Worm (Caenorhabditis elegans) whole organism, L4 larva: ENCODE data around the gene cht-4.

ENCODE experiments used
- F10B5.3 ChIP-seq: sonication (generic microtip); optimal IDR thresholded peaks from 2 replicates; lab custom pipeline; 2016; ENCODE audit warnings: mild to moderate bottlenecking, missing genetic modification characterization, missing compliant biosample characterization
- F26F4.8 ChIP-seq: fragments of 200-800 bp; sonication (Bioruptor generic); conservative IDR thresholded peaks from 2 replicates; pipeline ENCODE4 v1.3.6; 2022; ENCODE audit warnings: missing genetic modification characterization, missing compliant biosample characterization
- F37D6.2 ChIP-seq: sonication (generic microtip); optimal IDR thresholded peaks from 2 replicates; lab custom pipeline; 2016; ENCODE audit warnings: mild to moderate bottlenecking, missing genetic modification characterization, missing compliant biosample characterization
- T26A8.4 ChIP-seq: fragments of 200-800 bp; sonication (Bioruptor generic); IDR thresholded peaks from 2 replicates; pipeline ENCODE4 v1.3.6; 2022; ENCODE audit warnings: missing genetic modification characterization, missing compliant biosample characterization
- Y105C5A.15 ChIP-seq: fragments of 200-800 bp; sonication (Bioruptor generic); IDR thresholded peaks from 2 replicates; pipeline ENCODE4 v1.3.6; 2022; ENCODE audit warnings: missing genetic modification characterization, missing compliant biosample characterization
- Y5F2A.4 ChIP-seq: fragments of 200-800 bp; sonication (Bioruptor generic); optimal IDR thresholded peaks from 2 replicates; lab custom pipeline; 2018; ENCODE audit warnings: mild to moderate bottlenecking, missing genetic modification characterization, missing compliant biosample characterization
- Y75B8A.6 ChIP-seq: fragments of 200-800 bp; sonication (Bioruptor generic); IDR thresholded peaks from 2 replicates; pipeline ENCODE4 v1.3.6; 2022; ENCODE audit warnings: missing genetic modification reagents, missing genetic modification characterization, missing compliant biosample characterization
- aha-1 ChIP-seq: fragments of 150-350 bp; peaks from one replicate; lab custom pipeline; 2014; ENCODE audit warnings: missing biosample characterization, missing genetic modification characterization
- aly-2 ChIP-seq: sonication (generic microtip); optimal IDR thresholded peaks from 2 replicates; lab custom pipeline; 2018; ENCODE audit warnings: missing biosample characterization, missing genetic modification characterization
- arid-1 ChIP-seq: fragments of 200-800 bp; sonication (Bioruptor generic); conservative IDR thresholded peaks from 2 replicates; pipeline ENCODE4 v1.3.6; 2022; ENCODE audit warnings: missing genetic modification reagents, missing genetic modification characterization, missing compliant biosample characterization
- ceh-32 ChIP-seq: sonication (generic microtip); optimal IDR thresholded peaks from 2 replicates; lab custom pipeline; 2016; ENCODE audit warnings: mild to moderate bottlenecking, missing genetic modification characterization, missing compliant biosample characterization; ENCODE audit not compliant: poor library complexity
- ces-1 ChIP-seq: fragments of 150-350 bp; sonication (generic microtip); optimal IDR thresholded peaks from 4 replicates; lab custom pipeline; 2014; ENCODE audit warnings: missing biosample characterization, missing genetic modification reagents, missing genetic modification characterization
- cey-2 ChIP-seq: sonication (generic microtip); optimal IDR thresholded peaks from 3 replicates; lab custom pipeline; 2017; ENCODE audit warnings: missing genetic modification characterization, mild to moderate bottlenecking, missing compliant biosample characterization, antibody characterized with exemption, borderline replicate concordance; ENCODE audit not compliant: insufficient read depth
- ctbp-1 ChIP-seq: fragments of 200-800 bp; sonication (Bioruptor generic); IDR thresholded peaks from 2 replicates; pipeline ENCODE4 v1.3.6; 2022; ENCODE audit warnings: missing genetic modification reagents, missing genetic modification characterization, missing compliant biosample characterization
- daf-16 ChIP-seq, 3 experiments: sonication (generic microtip); optimal IDR thresholded peaks; 2 replicates each; lab custom pipeline; 2016 to 2017; ENCODE audit warnings: missing genetic modification characterization in 3 of 3, missing genetic modification reagents in 3 of 3, mild to moderate bottlenecking in 2 of 3, missing compliant biosample characterization in 2 of 3, missing biosample characterization in 1 of 3, moderate library complexity in 1 of 3
- dmd-6 ChIP-seq: fragments of 200-800 bp; sonication (Bioruptor generic); IDR thresholded peaks from 2 replicates; pipeline ENCODE4 v1.3.6; 2022; ENCODE audit warnings: missing genetic modification reagents, missing genetic modification characterization, missing compliant biosample characterization
- dve-1 ChIP-seq: sonication (generic microtip); optimal IDR thresholded peaks from 2 replicates; lab custom pipeline; 2017; ENCODE audit warnings: antibody characterized with exemption, mild to moderate bottlenecking, missing genetic modification characterization, missing compliant biosample characterization; ENCODE audit not compliant: insufficient read depth
- egl-27 ChIP-seq: sonication (generic microtip); optimal IDR thresholded peaks from 3 replicates; lab custom pipeline; 2017; ENCODE audit warnings: missing biosample characterization, missing genetic modification reagents, missing genetic modification characterization
- fkh-10 ChIP-seq: fragments of 150-350 bp; optimal IDR thresholded peaks from 2 replicates; lab custom pipeline; 2014; ENCODE audit warnings: missing biosample characterization, missing genetic modification reagents, missing genetic modification characterization
- hlh-11 ChIP-seq: fragments of 200-800 bp; sonication (Bioruptor generic); optimal IDR thresholded peaks from 2 replicates; lab custom pipeline; 2018; ENCODE audit warnings: mild to moderate bottlenecking, missing genetic modification characterization, missing compliant biosample characterization
- hlh-30 ChIP-seq: sonication (generic microtip); optimal IDR thresholded peaks from 2 replicates; lab custom pipeline; 2017; ENCODE audit warnings: antibody characterized with exemption, mild to moderate bottlenecking, missing genetic modification characterization, missing compliant biosample characterization; ENCODE audit not compliant: insufficient read depth
- lin-1 ChIP-seq: fragments of 200-800 bp; sonication (Bioruptor generic); IDR thresholded peaks from 2 replicates; pipeline ENCODE4 v1.3.6; 2022; ENCODE audit warnings: missing genetic modification reagents, missing genetic modification characterization, missing compliant biosample characterization
- lin-38 ChIP-seq: fragments of 200-800 bp; sonication (Bioruptor generic); IDR thresholded peaks from 2 replicates; pipeline ENCODE4 v1.3.6; 2022; ENCODE audit warnings: missing genetic modification reagents, missing genetic modification characterization, missing compliant biosample characterization
- lir-3 ChIP-seq: sonication (generic microtip); optimal IDR thresholded peaks from 2 replicates; lab custom pipeline; 2016; ENCODE audit warnings: mild to moderate bottlenecking, missing genetic modification characterization, missing compliant biosample characterization
- madf-5 ChIP-seq, 2 experiments: fragments of 200-800 bp; sonication (Bioruptor generic); IDR thresholded peaks; 2 replicates each; pipeline ENCODE4 v1.3.6; 2022; ENCODE audit warnings: missing compliant biosample characterization in 2 of 2, missing genetic modification characterization in 2 of 2
- mdl-1 ChIP-seq, 2 experiments: fragments of 150-350 bp in 1 of 2; sonication (generic microtip) in 1 of 2; optimal IDR thresholded peaks; 2 replicates each; lab custom pipeline; 2014 to 2017; ENCODE audit warnings: missing biosample characterization in 2 of 2, missing genetic modification characterization in 2 of 2
- mdt-29 ChIP-seq: fragments of 200-800 bp; sonication (Bioruptor generic); IDR thresholded peaks from 2 replicates; pipeline ENCODE4 v1.3.6; 2022; ENCODE audit warnings: missing genetic modification reagents, missing genetic modification characterization, missing compliant biosample characterization
- mes-2 ChIP-seq: sonication (generic microtip); optimal IDR thresholded peaks from 2 replicates; lab custom pipeline; 2016; ENCODE audit warnings: missing genotype, mild to moderate bottlenecking, missing genetic modification characterization, missing compliant biosample characterization; ENCODE audit not compliant: poor library complexity, severe bottlenecking
- mxl-3 ChIP-seq: fragments of 200-800 bp; sonication (Bioruptor generic); optimal IDR thresholded peaks from 2 replicates; lab custom pipeline; 2018; ENCODE audit warnings: mild to moderate bottlenecking, missing genetic modification characterization, missing compliant biosample characterization
- nhr-10 ChIP-seq: fragments of 150-350 bp; optimal IDR thresholded peaks from 2 replicates; lab custom pipeline; 2014; ENCODE audit warnings: missing biosample characterization, missing genetic modification characterization
- nhr-102 ChIP-seq: sonication (generic microtip); optimal IDR thresholded peaks from 2 replicates; lab custom pipeline; 2016; ENCODE audit warnings: mild to moderate bottlenecking, missing genetic modification characterization, moderate library complexity, missing compliant biosample characterization
- nhr-11 ChIP-seq: fragments of 150-350 bp; optimal IDR thresholded peaks from 2 replicates; lab custom pipeline; 2014; ENCODE audit warnings: missing biosample characterization, missing genetic modification characterization
- nhr-237 ChIP-seq: sonication (generic microtip); optimal IDR thresholded peaks from 2 replicates; lab custom pipeline; 2017; ENCODE audit warnings: missing biosample characterization, missing genetic modification characterization
- nhr-25 ChIP-seq: sonication (generic microtip); optimal IDR thresholded peaks from 2 replicates; lab custom pipeline; 2017; ENCODE audit warnings: missing genetic modification characterization, mild to moderate bottlenecking, missing compliant biosample characterization, antibody characterized with exemption, moderate library complexity, borderline replicate concordance; ENCODE audit not compliant: insufficient read depth
- nhr-28 ChIP-seq: fragments of 150-350 bp; optimal IDR thresholded peaks from 2 replicates; lab custom pipeline; 2014; ENCODE audit warnings: missing biosample characterization, missing genetic modification characterization
- nhr-76 ChIP-seq: fragments of 150-350 bp; optimal IDR thresholded peaks from 2 replicates; lab custom pipeline; 2014; ENCODE audit warnings: missing biosample characterization, missing genetic modification characterization
- php-3 ChIP-seq: fragments of 200-800 bp; sonication (Bioruptor generic); IDR thresholded peaks from 2 replicates; pipeline ENCODE4 v1.3.6; 2022; ENCODE audit warnings: missing genetic modification reagents, missing genetic modification characterization, missing compliant biosample characterization
- rbr-2 ChIP-seq: sonication (generic microtip); optimal IDR thresholded peaks from 2 replicates; lab custom pipeline; 2016; ENCODE audit warnings: missing genotype, missing genetic modification characterization, missing compliant biosample characterization
- snpc-1.2 ChIP-seq: fragments of 200-800 bp; sonication (Bioruptor generic); IDR thresholded peaks from 2 replicates; pipeline ENCODE4 v1.3.6; 2022; ENCODE audit warnings: missing genetic modification reagents, missing genetic modification characterization, missing compliant biosample characterization
- snpc-4 ChIP-seq: fragments of 150-350 bp; optimal IDR thresholded peaks from 2 replicates; lab custom pipeline; 2014; ENCODE audit warnings: missing biosample characterization, missing genetic modification characterization
- spr-3 ChIP-seq: fragments of 200-800 bp; sonication (Bioruptor generic); optimal IDR thresholded peaks from 2 replicates; lab custom pipeline; 2018; ENCODE audit warnings: mild to moderate bottlenecking, missing genetic modification characterization, missing compliant biosample characterization
- tag-97 ChIP-seq: fragments of 200-800 bp; sonication (Bioruptor generic); IDR thresholded peaks from 2 replicates; pipeline ENCODE4 v1.3.6; 2022; ENCODE audit warnings: missing genetic modification characterization, missing compliant biosample characterization
- zfp-2 ChIP-seq: sonication (generic microtip); optimal IDR thresholded peaks from 2 replicates; lab custom pipeline; 2016; ENCODE audit warnings: mild to moderate bottlenecking, missing genetic modification characterization, missing compliant biosample characterization
- zfp-3 ChIP-seq: fragments of 200-800 bp; sonication (Bioruptor generic); conservative IDR thresholded peaks from 2 replicates; pipeline ENCODE4 v1.3.6; 2022; ENCODE audit warnings: missing genetic modification reagents, missing genetic modification characterization, missing compliant biosample characterization
- zip-2 ChIP-seq: fragments of 150-350 bp; optimal IDR thresholded peaks from 2 replicates; lab custom pipeline; 2014; ENCODE audit warnings: missing biosample characterization, missing genetic modification characterization

Gene cht-4

ce11 chrIII:1689927-1690326 is 32.6 kb upstream of the cht-4 start, which contains the start of gene Y22D7AR.14:
TSS of gene Y22D7AR.14 (minus strand) at chrIII:1690027.
- TF ChIP-seq rbr-2 (tag; lab: Kevin White, UChicago) (no peak), nhr-76 (no peak), arid-1 (no peak), F10B5.3 (tag; lab: Kevin White, UChicago) (no peak), lin-38 (GFP tag; lab: Robert Waterston, UW) (no peak), lin-1 (GFP tag; lab: Robert Waterston, UW) (no peak), cey-2 (tag; lab: Kevin White, UChicago) (no peak), madf-5 (GFP tag; IDR thresholded peaks at IDR 0.05; lab: Robert Waterston, UW) (no peak), mes-2 (tag; lab: Kevin White, UChicago) (no peak), snpc-1.2 (GFP tag; lab: Robert Waterston, UW) (no peak), zip-2 (tag; lab: Kevin White, UChicago) (no peak), nhr-10 (tag; lab: Kevin White, UChicago) (no peak)

ce11 chrIII:1687999-1688398 is 30.7 kb upstream of the cht-4 start, which contains the start of gene Y22D7AR.7:
TSS of gene Y22D7AR.7 (minus strand) at chrIII:1688099.
- TF ChIP-seq aly-2 = no peak
- TF ChIP-seq nhr-102 (tag; lab: Kevin White, UChicago) = no peak
- TF ChIP-seq zfp-3 (GFP tag; lab: Robert Waterston, UW) = no peak
- no peak for TF ChIP-seq nhr-28 (tag; lab: Kevin White, UChicago)
- no peak for TF ChIP-seq Y5F2A.4 (GFP tag; lab: Kevin White, UChicago)
- TF ChIP-seq Y105C5A.15 (GFP tag; lab: Robert Waterston, UW) = no peak
- TF ChIP-seq rbr-2 (tag; lab: Kevin White, UChicago) = no peak
- no peak for TF ChIP-seq spr-3 (GFP tag; lab: Kevin White, UChicago)
- TF ChIP-seq nhr-11 (tag; lab: Kevin White, UChicago) = no peak
- no peak for TF ChIP-seq ctbp-1 (GFP tag; lab: Robert Waterston, UW)
- TF ChIP-seq F26F4.8 (GFP tag; lab: Robert Waterston, UW) = no peak
- no peak for TF ChIP-seq tag-97 (GFP tag; lab: Robert Waterston, UW)
- TF ChIP-seq F37D6.2 = no peak
- no peak for TF ChIP-seq php-3
- TF ChIP-seq lir-3 (tag; lab: Kevin White, UChicago) = no peak

- TF ChIP-seq ceh-32 (tag; lab: Kevin White, UChicago) (no peak), mxl-3 (GFP tag; lab: Kevin White, UChicago) (peak; percentile 95), snpc-4 (tag; lab: Kevin White, UChicago) (no peak), Y75B8A.6 (GFP tag; lab: Robert Waterston, UW) (no peak), nhr-25 (tag; lab: Kevin White, UChicago) (no peak), dmd-6 (GFP tag; lab: Robert Waterston, UW) (peak; percentile 49; the same call in 1 of the 2 replicates), F37D6.2 (no peak), zfp-2 (no peak), nhr-28 (tag; lab: Kevin White, UChicago) (peak; percentile 62), fkh-10 (GFP tag; lab: Kevin White, UChicago) (no peak), hlh-11 (tag; lab: Kevin White, UChicago) (peak; percentile 79), F10B5.3 (tag; lab: Kevin White, UChicago) (no peak), ces-1 (GFP tag; lab: Kevin White, UChicago) (no peak), ctbp-1 (GFP tag; lab: Robert Waterston, UW) (no peak), nhr-11 (tag; lab: Kevin White, UChicago) (peak; percentile 64), dve-1 (tag; lab: Kevin White, UChicago) (no peak), aha-1 (tag; lab: Kevin White, UChicago) (peak; percentile 5), nhr-237 (no peak), zip-2 (tag; lab: Kevin White, UChicago) (no peak), T26A8.4 (GFP tag; lab: Robert Waterston, UW) (no peak), egl-27 (tag; lab: Kevin White, UChicago) (no peak), daf-16 (GFP tag; optimal IDR thresholded peaks at IDR 0.05; lab: Kevin White, UChicago) (peak in 1 of 2 experiments; percentile 21), daf-16 (tag; optimal IDR thresholded peaks at IDR 0.05; lab: Kevin White, UChicago) (no peak), hlh-30 (tag; lab: Kevin White, UChicago) (peak; percentile 94), mdl-1 (tag; optimal IDR thresholded peaks at IDR 0.05; lab: Kevin White, UChicago) (peak; percentile 61 to 86), mdt-29 (no peak)
Observed at ce11 chrIII:1682262-1682661, 25.0 kb upstream of the cht-4 start.
